Fruit fly (Drosophila melanogaster): ENCODE measurements around the gene ND-75.

DNA sequence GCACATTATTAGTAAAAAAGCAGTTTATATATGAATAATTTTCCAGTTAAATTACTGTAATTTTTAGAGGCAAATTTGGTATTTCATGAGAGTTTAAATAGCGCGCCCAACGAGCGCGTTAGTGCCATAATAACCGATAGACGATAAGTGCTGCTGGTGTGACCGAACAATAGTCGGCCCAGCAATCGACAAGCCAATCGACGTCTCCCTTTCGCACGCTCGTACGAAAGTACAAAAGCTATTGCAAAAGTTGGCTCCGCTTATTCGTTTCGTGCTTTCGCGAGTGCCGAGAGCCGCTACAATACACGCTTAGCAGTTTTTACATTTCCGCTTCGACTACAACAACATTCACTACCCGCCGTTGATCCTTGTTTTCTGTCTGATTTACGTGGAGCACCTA, 9.2 kb downstream of the ND-75 start, which contains the start of gene Trxr1:
- TF ChIP-seq Xrp1 (GFP tag; IDR thresholded peaks at IDR 0.05) (no peak), cas (GFP tag; IDR thresholded peaks at IDR 0.05) (no peak)
